Worm (Caenorhabditis elegans) whole organism, late embryonic: Measurements from ENCODE around the gene Y56A3A.7.

ENCODE experiments used
- C38D4.7 ChIP-seq: fragments of 200-800 bp; sonication (Bioruptor generic); optimal IDR thresholded peaks from 2 replicates; lab custom pipeline; 2018; ENCODE audit warnings: mild to moderate bottlenecking, missing genetic modification characterization, moderate library complexity, missing compliant biosample characterization
- F13H6.1 ChIP-seq: sonication (generic microtip); optimal IDR thresholded peaks from 2 replicates; lab custom pipeline; 2016; ENCODE audit warnings: missing genetic modification characterization, missing compliant biosample characterization
- ceh-45 ChIP-seq: fragments of 200-800 bp; sonication (Bioruptor generic); IDR thresholded peaks from 2 replicates; pipeline ENCODE4 v1.3.6; 2022; ENCODE audit warnings: missing genetic modification reagents, missing genetic modification characterization, missing compliant biosample characterization
- eyg-1 ChIP-seq: sonication (generic microtip); optimal IDR thresholded peaks from 2 replicates; lab custom pipeline; 2016; ENCODE audit warnings: missing genotype, missing genetic modification characterization, missing compliant biosample characterization
- hlh-30 ChIP-seq: sonication (generic microtip); optimal IDR thresholded peaks from 2 replicates; lab custom pipeline; 2017; ENCODE audit warnings: antibody characterized with exemption, missing genetic modification characterization, missing compliant biosample characterization; ENCODE audit not compliant: insufficient read depth
- lin-11 ChIP-seq: fragments of 200-800 bp; sonication (Bioruptor generic); optimal IDR thresholded peaks from 2 replicates; lab custom pipeline; 2018; ENCODE audit warnings: mild to moderate bottlenecking, missing genetic modification characterization, missing compliant biosample characterization
- pqm-1 ChIP-seq: sonication (generic microtip); optimal IDR thresholded peaks from 2 replicates; lab custom pipeline; 2016; ENCODE audit warnings: missing genetic modification characterization, missing compliant biosample characterization
- ref-2 ChIP-seq: sonication (generic microtip); optimal IDR thresholded peaks from 2 replicates; lab custom pipeline; 2016; ENCODE audit warnings: missing genetic modification characterization, missing compliant biosample characterization
- sdc-2 ChIP-seq: sonication (generic microtip); optimal IDR thresholded peaks from 2 replicates; lab custom pipeline; 2016; ENCODE audit warnings: missing genotype, missing genetic modification characterization, missing compliant biosample characterization
- sox-4 ChIP-seq: sonication (generic microtip); optimal IDR thresholded peaks from 2 replicates; lab custom pipeline; 2017; ENCODE audit warnings: mild to moderate bottlenecking, missing genetic modification characterization, inconsistent platforms, missing compliant biosample characterization
- tbx-7 ChIP-seq: sonication (generic microtip); optimal IDR thresholded peaks from 2 replicates; lab custom pipeline; 2016; ENCODE audit warnings: missing genotype, missing genetic modification characterization, missing compliant biosample characterization
- unc-55 ChIP-seq: sonication (generic microtip); optimal IDR thresholded peaks from 2 replicates; lab custom pipeline; 2017; ENCODE audit warnings: missing biosample characterization, missing genetic modification reagents, missing genetic modification characterization

ce11 chrIII:11949276-11949879 lies 2.6 kb upstream of the Y56A3A.7 start:
- TF ChIP-seq eyg-1 (tag; lab: Kevin White, UChicago) = no peak
- no peak for TF ChIP-seq sdc-2
- no peak for TF ChIP-seq unc-55 (GFP tag; lab: Kevin White, UChicago)
- TF ChIP-seq lin-11 (tag; lab: Kevin White, UChicago) = no peak
- TF ChIP-seq hlh-30 = no peak
- no peak for TF ChIP-seq ceh-45
- TF ChIP-seq F13H6.1 (tag; lab: Kevin White, UChicago) = no peak
- no peak for TF ChIP-seq ref-2 (tag; lab: Kevin White, UChicago)
- no peak for TF ChIP-seq C38D4.7 (GFP tag; lab: Kevin White, UChicago)
- no peak for TF ChIP-seq tbx-7 (tag; lab: Kevin White, UChicago)
- TF ChIP-seq sox-4 (tag; lab: Kevin White, UChicago) = no peak
- no peak for TF ChIP-seq pqm-1 (tag; lab: Kevin White, UChicago)
